Worm (Caenorhabditis elegans) whole organism, L4 larva: ENCODE data around the gene dyf-6.

Experiments
- F37D6.2 ChIP-seq: sonication (generic microtip); optimal IDR thresholded peaks from 2 replicates; lab custom pipeline; 2016; ENCODE audit warnings: mild to moderate bottlenecking, missing genetic modification characterization, missing compliant biosample characterization
- F44E2.7 ChIP-seq: fragments of 200-800 bp; sonication (Bioruptor generic); IDR thresholded peaks from 2 replicates; pipeline ENCODE4 v2.1.2; 2022; ENCODE audit warnings: missing genetic modification characterization, missing compliant biosample characterization
- F49E8.2 ChIP-seq: sonication (generic microtip); optimal IDR thresholded peaks from 2 replicates; lab custom pipeline; 2016; ENCODE audit warnings: missing compliant biosample characterization, mild to moderate bottlenecking, missing genetic modification characterization, borderline replicate concordance
- ZK337.2 ChIP-seq: fragments of 200-800 bp; sonication (Bioruptor generic); IDR thresholded peaks from 2 replicates; pipeline ENCODE4 v1.3.6; 2022; ENCODE audit warnings: missing genetic modification reagents, missing genetic modification characterization, missing compliant biosample characterization
- aha-1 ChIP-seq: fragments of 150-350 bp; peaks from one replicate; lab custom pipeline; 2014; ENCODE audit warnings: missing biosample characterization, missing genetic modification characterization
- aly-2 ChIP-seq: sonication (generic microtip); optimal IDR thresholded peaks from 2 replicates; lab custom pipeline; 2018; ENCODE audit warnings: missing biosample characterization, missing genetic modification characterization
- attf-4 ChIP-seq: sonication (generic microtip); optimal IDR thresholded peaks from 3 replicates; lab custom pipeline; 2017; ENCODE audit warnings: missing biosample characterization, missing genetic modification characterization
- ceh-20 ChIP-seq: fragments of 200-800 bp; sonication (Bioruptor generic); IDR thresholded peaks from 2 replicates; pipeline ENCODE4 v1.3.6; 2022; ENCODE audit warnings: missing genetic modification reagents, missing genetic modification characterization, missing compliant biosample characterization
- ctbp-1 ChIP-seq: fragments of 200-800 bp; sonication (Bioruptor generic); IDR thresholded peaks from 2 replicates; pipeline ENCODE4 v1.3.6; 2022; ENCODE audit warnings: missing genetic modification reagents, missing genetic modification characterization, missing compliant biosample characterization
- daf-16 ChIP-seq, 3 experiments: sonication (generic microtip); optimal IDR thresholded peaks; 2 replicates each; lab custom pipeline; 2016 to 2017; ENCODE audit warnings: missing genetic modification characterization in 3 of 3, missing genetic modification reagents in 3 of 3, mild to moderate bottlenecking in 2 of 3, missing compliant biosample characterization in 2 of 3, missing biosample characterization in 1 of 3, moderate library complexity in 1 of 3
- dmd-6 ChIP-seq: fragments of 200-800 bp; sonication (Bioruptor generic); IDR thresholded peaks from 2 replicates; pipeline ENCODE4 v1.3.6; 2022; ENCODE audit warnings: missing genetic modification reagents, missing genetic modification characterization, missing compliant biosample characterization
- dpl-1 ChIP-seq: fragments of 150-350 bp; optimal IDR thresholded peaks from 2 replicates; lab custom pipeline; 2014; ENCODE audit warnings: missing biosample characterization, missing genetic modification reagents, missing genetic modification characterization
- dve-1 ChIP-seq: sonication (generic microtip); optimal IDR thresholded peaks from 2 replicates; lab custom pipeline; 2017; ENCODE audit warnings: antibody characterized with exemption, mild to moderate bottlenecking, missing genetic modification characterization, missing compliant biosample characterization; ENCODE audit not compliant: insufficient read depth
- fkh-10 ChIP-seq: fragments of 150-350 bp; optimal IDR thresholded peaks from 2 replicates; lab custom pipeline; 2014; ENCODE audit warnings: missing biosample characterization, missing genetic modification reagents, missing genetic modification characterization
- fos-1 ChIP-seq: fragments of 150-350 bp; optimal IDR thresholded peaks from 2 replicates; lab custom pipeline; 2014; ENCODE audit warnings: missing biosample characterization, missing genetic modification characterization
- hlh-30 ChIP-seq: sonication (generic microtip); optimal IDR thresholded peaks from 2 replicates; lab custom pipeline; 2017; ENCODE audit warnings: antibody characterized with exemption, mild to moderate bottlenecking, missing genetic modification characterization, missing compliant biosample characterization; ENCODE audit not compliant: insufficient read depth
- hmg-1.1 ChIP-seq: fragments of 200-800 bp; sonication (Bioruptor generic); IDR thresholded peaks from 2 replicates; pipeline ENCODE4 v1.3.6; 2022; ENCODE audit warnings: missing genetic modification reagents, missing genetic modification characterization, missing compliant biosample characterization
- jun-1 ChIP-seq: fragments of 150-350 bp; optimal IDR thresholded peaks from 2 replicates; lab custom pipeline; 2014; ENCODE audit warnings: missing biosample characterization, missing genetic modification reagents, missing genetic modification characterization
- lin-13 ChIP-seq: fragments of 150-350 bp; optimal IDR thresholded peaks from 2 replicates; lab custom pipeline; 2014; ENCODE audit warnings: missing biosample characterization, missing genetic modification reagents, missing genetic modification characterization
- lin-38 ChIP-seq: fragments of 200-800 bp; sonication (Bioruptor generic); IDR thresholded peaks from 2 replicates; pipeline ENCODE4 v1.3.6; 2022; ENCODE audit warnings: missing genetic modification reagents, missing genetic modification characterization, missing compliant biosample characterization
- lin-39 ChIP-seq: fragments of 150-350 bp; optimal IDR thresholded peaks from 2 replicates; lab custom pipeline; 2014; ENCODE audit warnings: missing biosample characterization, missing genetic modification reagents, missing genetic modification characterization
- lir-3 ChIP-seq: sonication (generic microtip); optimal IDR thresholded peaks from 2 replicates; lab custom pipeline; 2016; ENCODE audit warnings: mild to moderate bottlenecking, missing genetic modification characterization, missing compliant biosample characterization
- madf-9 ChIP-seq: fragments of 200-800 bp; sonication (Bioruptor generic); conservative IDR thresholded peaks from 2 replicates; pipeline ENCODE4 v1.3.6; 2022; ENCODE audit warnings: missing genetic modification reagents, missing genetic modification characterization, missing compliant biosample characterization
- mdl-1 ChIP-seq, 2 experiments: fragments of 150-350 bp in 1 of 2; sonication (generic microtip) in 1 of 2; optimal IDR thresholded peaks; 2 replicates each; lab custom pipeline; 2014 to 2017; ENCODE audit warnings: missing biosample characterization in 2 of 2, missing genetic modification characterization in 2 of 2
- mes-2 ChIP-seq: sonication (generic microtip); optimal IDR thresholded peaks from 2 replicates; lab custom pipeline; 2016; ENCODE audit warnings: missing genotype, mild to moderate bottlenecking, missing genetic modification characterization, missing compliant biosample characterization; ENCODE audit not compliant: poor library complexity, severe bottlenecking
- mxl-3 ChIP-seq: fragments of 200-800 bp; sonication (Bioruptor generic); optimal IDR thresholded peaks from 2 replicates; lab custom pipeline; 2018; ENCODE audit warnings: mild to moderate bottlenecking, missing genetic modification characterization, missing compliant biosample characterization
- nhr-102 ChIP-seq: sonication (generic microtip); optimal IDR thresholded peaks from 2 replicates; lab custom pipeline; 2016; ENCODE audit warnings: mild to moderate bottlenecking, missing genetic modification characterization, moderate library complexity, missing compliant biosample characterization
- nhr-111 ChIP-seq: fragments of 200-800 bp; sonication (Bioruptor generic); optimal IDR thresholded peaks from 2 replicates; lab custom pipeline; 2018; ENCODE audit warnings: mild to moderate bottlenecking, missing genetic modification characterization, missing compliant biosample characterization
- nhr-25 ChIP-seq: sonication (generic microtip); optimal IDR thresholded peaks from 2 replicates; lab custom pipeline; 2017; ENCODE audit warnings: missing genetic modification characterization, mild to moderate bottlenecking, missing compliant biosample characterization, antibody characterized with exemption, moderate library complexity, borderline replicate concordance; ENCODE audit not compliant: insufficient read depth
- nhr-28 ChIP-seq: fragments of 150-350 bp; optimal IDR thresholded peaks from 2 replicates; lab custom pipeline; 2014; ENCODE audit warnings: missing biosample characterization, missing genetic modification characterization
- nhr-77 ChIP-seq: fragments of 150-350 bp; optimal IDR thresholded peaks from 2 replicates; lab custom pipeline; 2014; ENCODE audit warnings: missing biosample characterization, missing genetic modification characterization
- rbr-2 ChIP-seq: sonication (generic microtip); optimal IDR thresholded peaks from 2 replicates; lab custom pipeline; 2016; ENCODE audit warnings: missing genotype, missing genetic modification characterization, missing compliant biosample characterization
- snpc-1.2 ChIP-seq: fragments of 200-800 bp; sonication (Bioruptor generic); IDR thresholded peaks from 2 replicates; pipeline ENCODE4 v1.3.6; 2022; ENCODE audit warnings: missing genetic modification reagents, missing genetic modification characterization, missing compliant biosample characterization
- tra-1 ChIP-seq: fragments of 200-800 bp; sonication (Bioruptor generic); IDR thresholded peaks from 2 replicates; pipeline ENCODE4 v1.3.6; 2022; ENCODE audit warnings: missing genetic modification reagents, missing genetic modification characterization, missing compliant biosample characterization
- ztf-7 ChIP-seq: fragments of 150-350 bp; optimal IDR thresholded peaks from 2 replicates; lab custom pipeline; 2014; ENCODE audit warnings: missing biosample characterization, missing genetic modification characterization

The dyf-6 gene

DNA sequence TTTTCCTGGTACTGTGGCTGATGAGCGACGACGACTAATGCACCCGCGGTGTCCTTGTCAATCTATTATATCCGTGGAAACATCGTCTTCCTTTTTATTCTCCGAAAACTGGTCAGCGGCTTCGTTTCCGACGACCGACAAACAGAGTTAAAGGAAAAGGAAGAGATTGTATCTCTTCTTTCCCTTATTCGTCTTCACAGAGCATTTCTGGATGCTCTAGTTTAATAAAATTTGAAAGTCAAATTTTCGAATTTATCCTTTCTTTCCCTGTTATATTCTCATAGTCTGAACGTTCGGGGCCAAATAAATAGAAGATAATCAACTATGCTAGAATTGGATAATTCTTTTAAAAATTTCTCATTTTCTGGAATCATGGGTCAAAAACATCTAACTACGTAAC is 6.5 kb upstream of the dyf-6 start:
- TF ChIP-seq jun-1 (tag; lab: Kevin White, UChicago) (no peak), aha-1 (tag; lab: Kevin White, UChicago) (peak; percentile 82), tra-1 (GFP tag; lab: Robert Waterston, UW) (no peak)
- TF ChIP-seq, all 104 proteins: peak for 1

DNA sequence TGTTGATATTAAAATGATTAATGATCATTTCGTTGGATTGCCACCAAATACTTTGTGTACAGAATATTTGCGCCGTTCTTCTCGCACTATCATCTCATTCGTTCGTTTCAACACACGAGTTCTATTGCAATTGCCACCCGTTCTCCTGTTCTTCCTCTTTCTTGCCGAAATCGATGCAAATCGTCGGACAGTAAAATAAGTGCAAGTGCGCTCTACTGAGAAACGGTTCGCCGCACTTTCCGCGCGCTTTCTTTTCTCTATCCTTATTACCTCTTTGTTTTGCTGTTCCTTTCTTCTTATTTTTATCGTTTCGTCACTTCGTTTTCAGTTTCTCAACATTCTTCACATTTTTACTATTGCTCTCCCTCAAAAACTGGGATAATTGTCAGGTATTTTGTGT is 4.9 kb upstream of the dyf-6 start:
- TF ChIP-seq ztf-7 (tag; lab: Kevin White, UChicago) (no peak), ctbp-1 (no peak), dmd-6 (GFP tag; lab: Robert Waterston, UW) (peak; percentile 29; the same call in 1 of the 2 replicates), jun-1 (tag; lab: Kevin White, UChicago) (no peak), aly-2 (tag; lab: Kevin White, UChicago) (no peak), hlh-30 (tag; lab: Kevin White, UChicago) (peak; percentile 57), aha-1 (tag; lab: Kevin White, UChicago) (peak; percentile 17), mes-2 (tag; lab: Kevin White, UChicago) (no peak), nhr-25 (tag; lab: Kevin White, UChicago) (peak; percentile 75), dpl-1 (GFP tag; lab: Kevin White, UChicago) (peak; percentile 47), snpc-1.2 (no peak), dve-1 (tag; lab: Kevin White, UChicago) (peak; percentile 80), fkh-10 (no peak), mxl-3 (GFP tag; lab: Kevin White, UChicago) (peak; percentile 76), lin-39 (tag; lab: Kevin White, UChicago) (no peak), ZK337.2 (no peak), lin-13 (peak; percentile 8), nhr-111 (GFP tag; lab: Kevin White, UChicago) (no peak), hmg-1.1 (GFP tag; lab: Robert Waterston, UW) (0 out of 2 replicates have a peak, but pooled peaks have one; percentile 16), daf-16 (GFP tag; optimal IDR thresholded peaks at IDR 0.05; lab: Kevin White, UChicago) (no peak), daf-16 (tag; optimal IDR thresholded peaks at IDR 0.05; lab: Kevin White, UChicago) (no peak), nhr-28 (tag; lab: Kevin White, UChicago) (peak; percentile 63), nhr-77 (tag; lab: Kevin White, UChicago) (peak; percentile 13), madf-9 (GFP tag; lab: Robert Waterston, UW) (peak; percentile 49; the same call in 1 of the 2 replicates), attf-4 (tag; lab: Kevin White, UChicago) (no peak), lin-38 (GFP tag; lab: Robert Waterston, UW) (peak; percentile 92), rbr-2 (tag; lab: Kevin White, UChicago) (peak; percentile 9), mdl-1 (tag; optimal IDR thresholded peaks at IDR 0.05; lab: Kevin White, UChicago) (peak in 1 of 2 experiments; percentile 54)

- TF ChIP-seq F49E8.2 (tag; lab: Kevin White, UChicago) (no peak), nhr-25 (tag; lab: Kevin White, UChicago) (no peak), lir-3 (tag; lab: Kevin White, UChicago) (no peak), hlh-30 (tag; lab: Kevin White, UChicago) (no peak), jun-1 (tag; lab: Kevin White, UChicago) (no peak), nhr-77 (tag; lab: Kevin White, UChicago) (no peak), nhr-102 (no peak), ceh-20 (GFP tag; lab: Robert Waterston, UW) (no peak), snpc-1.2 (no peak), F44E2.7 (GFP tag; lab: Robert Waterston, UW) (no peak), fos-1 (tag; lab: Kevin White, UChicago) (no peak), dpl-1 (GFP tag; lab: Kevin White, UChicago) (no peak), lin-13 (no peak), F37D6.2 (tag; lab: Kevin White, UChicago) (no peak)
Measured at ce11 chrX:10386001-10386400, 307 bp downstream of the dyf-6 start.
